Fruit fly (Drosophila melanogaster) whole organism, embryonic: Measurements from ENCODE around the gene CG46059.

ENCODE experiments used
- CG30020 ChIP-seq: fragments of 200-800 bp; optimal IDR thresholded peaks from 2 replicates; lab custom pipeline; 2019; ENCODE audit warnings: missing biosample characterization, mild to moderate bottlenecking, missing genetic modification characterization, moderate library complexity
- CG4617 ChIP-seq: fragments of 200-800 bp; sonication (Bioruptor generic); optimal IDR thresholded peaks from 3 replicates; lab custom pipeline; 2016; ENCODE audit warnings: missing biosample characterization, missing genetic modification characterization, borderline replicate concordance
- CG8388 ChIP-seq: fragments of 200-800 bp; sonication (Bioruptor generic); optimal IDR thresholded peaks from 2 replicates; lab custom pipeline; 2019; ENCODE audit warnings: missing biosample characterization, mild to moderate bottlenecking, missing genetic modification characterization, moderate library complexity
- D ChIP-seq, 2 experiments: fragments of 200-800 bp in 1 of 2; fragments of >200 bp in 1 of 2; sonication (Bioruptor generic) in 1 of 2; optimal IDR thresholded peaks; 2 replicates in 1 of 2; 3 replicates in 1 of 2; lab custom pipeline; 2017; ENCODE audit warnings: mild to moderate bottlenecking in 1 of 2, missing biosample characterization in 1 of 2, missing genetic modification characterization in 1 of 2, missing genetic modification reagents in 1 of 2
- Hr78 ChIP-seq, 2 experiments: fragments of 200-800 bp in 1 of 2; fragments of >200 bp in 1 of 2; sonication (Bioruptor generic) in 1 of 2; optimal IDR thresholded peaks; 2 replicates each; lab custom pipeline; 2017 to 2019; ENCODE audit warnings: missing biosample characterization in 2 of 2, missing genetic modification characterization in 2 of 2, mild to moderate bottlenecking in 1 of 2, moderate library complexity in 1 of 2
- Med ChIP-seq: fragments of 200-800 bp; sonication (Bioruptor generic); peaks from one replicate; lab custom pipeline; 2016; ENCODE audit warnings: missing biosample characterization, missing genetic modification characterization, mild to moderate bottlenecking, inconsistent platforms, moderate library complexity
- Ravus ChIP-seq: fragments of 200-800 bp; sonication (Bioruptor generic); IDR thresholded peaks from 2 replicates; pipeline ENCODE4 v1.3.6; 2022; ENCODE audit warnings: missing biosample characterization, missing genetic modification characterization
- hbn ChIP-seq: fragments of 200-800 bp; sonication (Bioruptor generic); IDR thresholded peaks from 2 replicates; pipeline ENCODE4 v1.3.6; 2022; ENCODE audit warnings: missing biosample characterization, missing genetic modification characterization; ENCODE audit not compliant: partially characterized antibody
- lilli ChIP-seq: fragments of 200-800 bp; sonication (Bioruptor generic); optimal IDR thresholded peaks from 3 replicates; lab custom pipeline; 2016; ENCODE audit warnings: missing biosample characterization, missing genetic modification characterization
- psq ChIP-seq: fragments of 200-800 bp; sonication (Bioruptor generic); optimal IDR thresholded peaks from 2 replicates; lab custom pipeline; 2017; ENCODE audit warnings: missing biosample characterization, missing genetic modification characterization
- tgo ChIP-seq: fragments of 200-800 bp; sonication (Bioruptor generic); IDR thresholded peaks from 3 replicates; pipeline ENCODE4 v1.3.6; 2022; ENCODE audit warnings: missing biosample characterization, missing genetic modification characterization

- TF ChIP-seq D (optimal IDR thresholded peaks at IDR 0.05; lab: Kevin White, UChicago) (no peak), D (GFP tag; optimal IDR thresholded peaks at IDR 0.05; lab: Kevin White, UChicago) (peak; percentile 87), CG30020 (peak; percentile 23), Med (GFP tag; lab: Kevin White, UChicago) (peak; percentile 93), CG8388 (GFP tag; lab: Kevin White, UChicago) (peak; percentile 87), lilli (GFP tag; lab: Kevin White, UChicago) (peak; percentile 71), psq (GFP tag; lab: Kevin White, UChicago) (peak; percentile 50), hbn (no peak), tgo (GFP tag; lab: Robert Waterston, UW) (peak; percentile 77), Hr78 (GFP tag; optimal IDR thresholded peaks at IDR 0.05; lab: Kevin White, UChicago) (no peak), Ravus (GFP tag; lab: Robert Waterston, UW) (peak; percentile 15; the same call in 1 of the 2 replicates), CG4617 (GFP tag; lab: Kevin White, UChicago) (peak; percentile 61)
These were observed 42.7 kb upstream of the CG46059 start for dm6 chr2L:19225984-19226914.
